Fruit fly (Drosophila melanogaster): ENCODE results near the gene CG14877.

The CG14877 gene

DNA sequence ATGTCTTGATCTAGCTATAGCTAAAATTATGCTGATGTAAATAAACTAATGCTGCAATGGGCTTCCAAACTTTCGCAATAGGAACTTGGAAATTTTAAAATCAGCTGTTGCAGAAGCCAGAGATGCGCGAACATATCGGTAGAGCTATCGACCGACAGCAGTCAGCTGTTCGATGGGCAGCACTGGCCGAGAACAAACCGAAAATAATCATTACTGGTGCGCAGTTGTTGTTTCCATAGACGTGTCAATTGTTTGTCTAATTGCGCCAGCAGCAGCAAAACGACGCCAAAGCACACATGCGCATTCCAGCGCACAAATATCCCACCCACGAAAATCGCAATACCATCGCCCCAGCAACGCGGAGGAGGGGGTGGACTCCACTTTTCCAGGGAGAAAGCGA is 39.1 kb upstream of the CG14877 start, which contains the start of gene Sap47 (continued):
- TF ChIP-seq abd-A (tag; optimal IDR thresholded peaks at IDR 0.05) (peak; percentile 96), Max (GFP tag; optimal IDR thresholded peaks at IDR 0.05) (no peak), run (tag; optimal IDR thresholded peaks at IDR 0.05) (no peak), gfzf (GFP tag; optimal IDR thresholded peaks at IDR 0.05) (no peak), CG2120 (GFP tag; optimal IDR thresholded peaks at IDR 0.05) (no peak), lov (optimal IDR thresholded peaks at IDR 0.05) (no peak), lov (GFP tag; IDR thresholded peaks at IDR 0.05) (no peak), grn (GFP tag; optimal IDR thresholded peaks at IDR 0.05) (no peak), scrt (GFP tag; optimal IDR thresholded peaks at IDR 0.05) (peak; percentile 10), insv (GFP tag; optimal IDR thresholded peaks at IDR 0.05) (no peak), CG7928 (GFP tag; optimal IDR thresholded peaks at IDR 0.05) (no peak), CG6813 (GFP tag; optimal IDR thresholded peaks at IDR 0.05) (no peak), hth (optimal IDR thresholded peaks at IDR 0.05) (no peak), Doc3 (GFP tag; IDR thresholded peaks at IDR 0.05; ENCODE audit: partially characterized antibody) (peak; percentile 76), btn (GFP tag; optimal IDR thresholded peaks at IDR 0.05) (no peak), chif (GFP tag; optimal IDR thresholded peaks at IDR 0.05) (no peak), CG10565 (GFP tag; optimal IDR thresholded peaks at IDR 0.05) (no peak), vnd (GFP tag; IDR thresholded peaks at IDR 0.05; ENCODE audit: partially characterized antibody) (peak; percentile 75), CG17568 (GFP tag; optimal IDR thresholded peaks at IDR 0.05) (no peak), chn (GFP tag; optimal IDR thresholded peaks at IDR 0.05) (no peak), pfk (GFP tag; optimal IDR thresholded peaks at IDR 0.05) (no peak), CHES-1-like (GFP tag; optimal IDR thresholded peaks at IDR 0.05) (peak; percentile 15), CG1603 (tag; optimal IDR thresholded peaks at IDR 0.05) (peak; percentile 53), dati (GFP tag; IDR thresholded peaks at IDR 0.05) (no peak), CG18011 (GFP tag; optimal IDR thresholded peaks at IDR 0.05) (no peak), CG7556 (GFP tag; optimal IDR thresholded peaks at IDR 0.05) (no peak), CG2129 (GFP tag; IDR thresholded peaks at IDR 0.05; ENCODE audit: partially characterized antibody) (peak; percentile 55), croc (GFP tag; conservative IDR thresholded peaks at IDR 0.05) (no peak), crc (GFP tag; optimal IDR thresholded peaks at IDR 0.05) (no peak), hkb (optimal IDR thresholded peaks at IDR 0.05) (no peak), hkb (GFP tag; IDR thresholded peaks at IDR 0.05) (no peak), CG11696 (GFP tag; IDR thresholded peaks at IDR 0.05) (no peak), HmgD (GFP tag; optimal IDR thresholded peaks at IDR 0.05) (peak; percentile 13), Dfd (GFP tag; optimal IDR thresholded peaks at IDR 0.05) (no peak), Bteb2 (GFP tag; optimal IDR thresholded peaks at IDR 0.05) (no peak), Hey (tag; optimal IDR thresholded peaks at IDR 0.05) (no peak), tna (GFP tag; IDR thresholded peaks at IDR 0.05; ENCODE audit: partially characterized antibody) (peak; percentile 66), phol (tag; optimal IDR thresholded peaks at IDR 0.05) (no peak), CG17186 (GFP tag; optimal IDR thresholded peaks at IDR 0.05) (peak; percentile 64), CG6175 (GFP tag; IDR thresholded peaks at IDR 0.05) (no peak), az2 (GFP tag; optimal IDR thresholded peaks at IDR 0.05) (no peak), CG17912 (GFP tag; optimal IDR thresholded peaks at IDR 0.05) (no peak), CG15073 (GFP tag; optimal IDR thresholded peaks at IDR 0.05) (no peak), CG6254 (GFP tag; optimal IDR thresholded peaks at IDR 0.05) (no peak), BEAF-32 (GFP tag; optimal IDR thresholded peaks at IDR 0.05) (peak; percentile 83), CG7786 (GFP tag; optimal IDR thresholded peaks at IDR 0.05) (no peak), org-1 (GFP tag; optimal IDR thresholded peaks at IDR 0.05) (no peak), chinmo (GFP tag; IDR thresholded peaks at IDR 0.05; ENCODE audit: partially characterized antibody) (peak; percentile 96), vfl (GFP tag; optimal IDR thresholded peaks at IDR 0.05) (no peak), CG9609 (GFP tag; optimal IDR thresholded peaks at IDR 0.05) (no peak), Sox100B (GFP tag; optimal IDR thresholded peaks at IDR 0.05) (no peak), CG6272 (GFP tag; IDR thresholded peaks at IDR 0.05) (no peak)
